Fruit fly (Drosophila melanogaster) whole organism, embryonic: ENCODE measurements around the gene CG8319.

Experiments
- Bteb2 ChIP-seq: fragments of 200-800 bp; sonication (Bioruptor generic); optimal IDR thresholded peaks from 2 replicates; lab custom pipeline; 2016; ENCODE audit warnings: missing biosample characterization, missing genetic modification characterization
- CG10321 ChIP-seq: fragments of 200-800 bp; sonication (Bioruptor generic); IDR thresholded peaks from 2 replicates; pipeline ENCODE4 v1.3.6; 2022; ENCODE audit warnings: missing biosample characterization, missing genetic modification characterization
- CG11696 ChIP-seq: fragments of 200-800 bp; sonication (Bioruptor generic); IDR thresholded peaks from 2 replicates; pipeline ENCODE4 v1.3.6; 2022; ENCODE audit warnings: missing biosample characterization, missing genetic modification characterization
- CG12236 ChIP-seq: fragments of 200-800 bp; sonication (Bioruptor generic); optimal IDR thresholded peaks from 2 replicates; lab custom pipeline; 2016; ENCODE audit warnings: missing biosample characterization, missing genetic modification characterization
- CG1603 ChIP-seq: fragments of 200-800 bp; sonication (Bioruptor generic); optimal IDR thresholded peaks from 2 replicates; lab custom pipeline; 2019; ENCODE audit warnings: missing biosample characterization, mild to moderate bottlenecking, missing genetic modification characterization, moderate library complexity
- CG17361 ChIP-seq: fragments of 200-800 bp; sonication (Bioruptor generic); IDR thresholded peaks from 3 replicates; pipeline ENCODE4 v1.3.6; 2022; ENCODE audit warnings: missing biosample characterization, missing genetic modification characterization
- CG17568 ChIP-seq: fragments of 200-800 bp; sonication (Bioruptor generic); optimal IDR thresholded peaks from 2 replicates; lab custom pipeline; 2018; ENCODE audit warnings: missing biosample characterization, mild to moderate bottlenecking, missing genetic modification characterization, moderate library complexity
- CG17829 ChIP-seq: fragments of 200-800 bp; optimal IDR thresholded peaks from 2 replicates; lab custom pipeline; 2019; ENCODE audit warnings: missing biosample characterization, mild to moderate bottlenecking, missing genetic modification characterization, moderate library complexity
- CG2199 ChIP-seq: fragments of 200-800 bp; sonication (Bioruptor generic); IDR thresholded peaks from 3 replicates; pipeline ENCODE4 v1.3.6; 2022; ENCODE audit warnings: missing biosample characterization, missing genetic modification characterization
- CG32532 ChIP-seq: fragments of 200-800 bp; sonication (Bioruptor generic); IDR thresholded peaks from 2 replicates; pipeline ENCODE4 v1.3.6; 2022; ENCODE audit warnings: missing biosample characterization, missing genetic modification characterization
- CG34422 ChIP-seq: fragments of 200-800 bp; sonication (Bioruptor generic); IDR thresholded peaks from 3 replicates; pipeline ENCODE4 v1.3.6; 2022; ENCODE audit warnings: missing biosample characterization, missing genetic modification characterization
- CG3847 ChIP-seq: fragments of 200-800 bp; sonication (Bioruptor generic); IDR thresholded peaks from 2 replicates; pipeline ENCODE4 v1.3.6; 2022; ENCODE audit warnings: missing biosample characterization, missing genetic modification characterization
- CG3995 ChIP-seq: fragments of 200-800 bp; sonication (Bioruptor generic); optimal IDR thresholded peaks from 3 replicates; lab custom pipeline; 2016; ENCODE audit warnings: missing biosample characterization, missing genetic modification characterization
- CG5180 ChIP-seq: fragments of 200-800 bp; sonication (Bioruptor generic); optimal IDR thresholded peaks from 3 replicates; lab custom pipeline; 2017; ENCODE audit warnings: missing biosample characterization, missing genetic modification characterization, mild to moderate bottlenecking, moderate library complexity, missing genetic modification reagents
- CG5953 ChIP-seq: fragments of 200-800 bp; sonication (Bioruptor generic); IDR thresholded peaks from 2 replicates; pipeline ENCODE4 v1.3.6; 2022; ENCODE audit warnings: missing biosample characterization, missing genetic modification characterization
- CG7928 ChIP-seq: fragments of 200-800 bp; sonication (Bioruptor generic); optimal IDR thresholded peaks from 2 replicates; lab custom pipeline; 2017; ENCODE audit warnings: missing biosample characterization, mild to moderate bottlenecking, missing genetic modification characterization
- CG8478 ChIP-seq: fragments of >200 bp; optimal IDR thresholded peaks from 2 replicates; lab custom pipeline; 2018
- CG8944 ChIP-seq: fragments of 200-800 bp; sonication (Bioruptor generic); optimal IDR thresholded peaks from 3 replicates; lab custom pipeline; 2016; ENCODE audit warnings: missing biosample characterization, missing genetic modification characterization
- CG9932 ChIP-seq: fragments of 200-800 bp; sonication (Bioruptor generic); IDR thresholded peaks from 2 replicates; pipeline ENCODE4 v1.3.6; 2022; ENCODE audit warnings: missing biosample characterization, missing genetic modification characterization
- D ChIP-seq, 2 experiments: fragments of 200-800 bp in 1 of 2; fragments of >200 bp in 1 of 2; sonication (Bioruptor generic) in 1 of 2; optimal IDR thresholded peaks; 2 replicates in 1 of 2; 3 replicates in 1 of 2; lab custom pipeline; 2017; ENCODE audit warnings: mild to moderate bottlenecking in 1 of 2, missing biosample characterization in 1 of 2, missing genetic modification characterization in 1 of 2, missing genetic modification reagents in 1 of 2
- ERR ChIP-seq: fragments of 200-800 bp; sonication (Bioruptor generic); optimal IDR thresholded peaks from 2 replicates; lab custom pipeline; 2016; ENCODE audit warnings: missing biosample characterization, missing genetic modification characterization
- Gug ChIP-seq: fragments of 200-800 bp; sonication (Bioruptor generic); IDR thresholded peaks from 4 replicates; pipeline ENCODE4 v1.3.6; 2022; ENCODE audit warnings: missing biosample characterization, missing genetic modification characterization
- HLH3B ChIP-seq: fragments of 200-800 bp; sonication (Bioruptor generic); IDR thresholded peaks from 2 replicates; pipeline ENCODE4 v1.3.6; 2022; ENCODE audit warnings: missing biosample characterization, missing genetic modification characterization
- HmgZ ChIP-seq: fragments of 200-800 bp; sonication (Bioruptor generic); optimal IDR thresholded peaks from 2 replicates; lab custom pipeline; 2018; ENCODE audit warnings: missing biosample characterization, mild to moderate bottlenecking, missing genetic modification characterization
- Lhr ChIP-seq: fragments of 200-800 bp; sonication (Bioruptor generic); optimal IDR thresholded peaks from 3 replicates; lab custom pipeline; 2017; ENCODE audit warnings: mild to moderate bottlenecking, missing biosample characterization, missing genetic modification reagents, missing genetic modification characterization
- Rfx ChIP-seq: fragments of 200-800 bp; sonication (Bioruptor generic); IDR thresholded peaks from 2 replicates; pipeline ENCODE4 v1.3.6; 2022; ENCODE audit warnings: missing biosample characterization, missing genetic modification characterization
- Scr ChIP-seq: fragments of 200-800 bp; sonication (Bioruptor generic); IDR thresholded peaks from 2 replicates; pipeline ENCODE4 v1.3.6; 2022; ENCODE audit warnings: missing biosample characterization, missing genetic modification characterization; ENCODE audit not compliant: partially characterized antibody
- Ssrp ChIP-seq: fragments of 200-800 bp; sonication (Bioruptor generic); optimal IDR thresholded peaks from 2 replicates; lab custom pipeline; 2018; ENCODE audit warnings: missing biosample characterization, mild to moderate bottlenecking, missing genetic modification characterization, moderate library complexity
- amos ChIP-seq: fragments of 200-800 bp; sonication (Bioruptor generic); IDR thresholded peaks from 2 replicates; pipeline ENCODE4 v1.3.6; 2022; ENCODE audit warnings: missing biosample characterization, missing genetic modification characterization; ENCODE audit not compliant: partially characterized antibody
- caup ChIP-seq: fragments of 200-800 bp; sonication (Bioruptor generic); optimal IDR thresholded peaks from 3 replicates; lab custom pipeline; 2017; ENCODE audit warnings: missing biosample characterization, mild to moderate bottlenecking, missing genetic modification characterization, moderate library complexity; ENCODE audit not compliant: severe bottlenecking
- corto ChIP-seq: fragments of 200-800 bp; sonication (Bioruptor generic); optimal IDR thresholded peaks from 2 replicates; lab custom pipeline; 2016; ENCODE audit warnings: missing biosample characterization, mild to moderate bottlenecking, missing genetic modification characterization, moderate library complexity
- esg ChIP-seq: fragments of 200-800 bp; sonication (Bioruptor generic); conservative IDR thresholded peaks from 2 replicates; pipeline ENCODE4 v1.3.6; 2022; ENCODE audit warnings: missing biosample characterization, missing genetic modification characterization
- h ChIP-seq: fragments of >200 bp; optimal IDR thresholded peaks from 2 replicates; lab custom pipeline; 2017
- insv ChIP-seq, 2 experiments: fragments of 200-800 bp; sonication (Bioruptor generic); optimal IDR thresholded peaks; 3 replicates each; lab custom pipeline; 2016 to 2018; ENCODE audit warnings: missing biosample characterization in 2 of 2, missing genetic modification characterization in 2 of 2
- nerfin-1 ChIP-seq: fragments of 200-800 bp; sonication (Bioruptor generic); optimal IDR thresholded peaks from 3 replicates; lab custom pipeline; 2019; ENCODE audit warnings: missing biosample characterization, mild to moderate bottlenecking, missing genetic modification characterization, moderate library complexity
- nerfin-2 ChIP-seq: fragments of 200-800 bp; sonication (Bioruptor generic); IDR thresholded peaks from 2 replicates; pipeline ENCODE4 v1.3.6; 2022; ENCODE audit warnings: missing biosample characterization, missing genetic modification characterization; ENCODE audit not compliant: partially characterized antibody
- nom ChIP-seq: fragments of 200-800 bp; sonication (Bioruptor generic); optimal IDR thresholded peaks from 2 replicates; lab custom pipeline; 2017; ENCODE audit warnings: missing biosample characterization, missing genetic modification characterization, mild to moderate bottlenecking, moderate library complexity, missing genetic modification reagents
- oc ChIP-seq: fragments of 200-800 bp; sonication (Bioruptor generic); optimal IDR thresholded peaks from 2 replicates; lab custom pipeline; 2018; ENCODE audit warnings: missing biosample characterization, mild to moderate bottlenecking, missing genetic modification characterization, moderate library complexity
- pho ChIP-seq: fragments of 200-800 bp; sonication (Bioruptor generic); optimal IDR thresholded peaks from 2 replicates; lab custom pipeline; 2016; ENCODE audit warnings: missing biosample characterization, missing genetic modification characterization
- pnt ChIP-seq: fragments of 200-800 bp; sonication (Bioruptor generic); optimal IDR thresholded peaks from 3 replicates; lab custom pipeline; 2016; ENCODE audit warnings: missing biosample characterization, missing genetic modification characterization
- schlank ChIP-seq: fragments of 200-800 bp; sonication (Bioruptor generic); optimal IDR thresholded peaks from 2 replicates; lab custom pipeline; 2018; ENCODE audit warnings: missing biosample characterization, mild to moderate bottlenecking, missing genetic modification characterization
- shn ChIP-seq: fragments of 200-800 bp; sonication (Bioruptor generic); optimal IDR thresholded peaks from 3 replicates; lab custom pipeline; 2016; ENCODE audit warnings: missing biosample characterization, missing genetic modification characterization
- sisA ChIP-seq: fragments of 200-800 bp; sonication (Bioruptor generic); IDR thresholded peaks from 2 replicates; pipeline ENCODE4 v1.3.6; 2022; ENCODE audit warnings: missing biosample characterization, missing genetic modification characterization
- sr ChIP-seq: fragments of 200-800 bp; sonication (Bioruptor generic); IDR thresholded peaks from 3 replicates; pipeline ENCODE4 v1.3.6; 2022; ENCODE audit warnings: missing biosample characterization, missing genetic modification characterization
- stwl ChIP-seq: fragments of 200-800 bp; sonication (Bioruptor generic); optimal IDR thresholded peaks from 3 replicates; lab custom pipeline; 2018; ENCODE audit warnings: missing biosample characterization, mild to moderate bottlenecking, missing genetic modification characterization, moderate library complexity
- tna ChIP-seq: fragments of 200-800 bp; sonication (Bioruptor generic); IDR thresholded peaks from 2 replicates; pipeline ENCODE4 v1.3.6; 2022; ENCODE audit warnings: missing biosample characterization, missing genetic modification characterization; ENCODE audit not compliant: partially characterized antibody
- trem ChIP-seq: fragments of 200-800 bp; optimal IDR thresholded peaks from 3 replicates; lab custom pipeline; 2019; ENCODE audit warnings: missing biosample characterization, mild to moderate bottlenecking, missing genetic modification characterization, moderate library complexity
- usp ChIP-seq: fragments of >200 bp; optimal IDR thresholded peaks from 2 replicates; lab custom pipeline; 2017; ENCODE audit warnings: missing biosample characterization, missing genetic modification characterization
- vnd ChIP-seq: fragments of 200-800 bp; sonication (Bioruptor generic); IDR thresholded peaks from 3 replicates; pipeline ENCODE4 v1.3.6; 2022; ENCODE audit warnings: missing biosample characterization, missing genetic modification characterization; ENCODE audit not compliant: partially characterized antibody
- zfh2 ChIP-seq: fragments of 200-800 bp; sonication (Bioruptor generic); optimal IDR thresholded peaks from 2 replicates; lab custom pipeline; 2016; ENCODE audit warnings: missing biosample characterization, missing genetic modification characterization

Gene CG8319

dm6 chr3R:9677734-9678341 is 50.7 kb downstream of the CG8319 start, which contains the start of gene p23 (continued):
- TF ChIP-seq CG3995 (GFP tag; lab: Kevin White, UChicago) (peak; percentile 9), CG17568 (no peak), HLH3B (GFP tag; lab: Robert Waterston, UW) (no peak), CG2199 (GFP tag; lab: Robert Waterston, UW) (peak; percentile 52; the same call in 1 of the 3 replicates), Rfx (peak; percentile 63), ERR (GFP tag; lab: Kevin White, UChicago) (peak; percentile 31), sr (GFP tag; lab: Robert Waterston, UW) (no peak), tna (peak; percentile 9; the same call in 1 of the 2 replicates), insv (GFP tag; optimal IDR thresholded peaks at IDR 0.05; lab: Kevin White, UChicago) (peak in 1 of 2 experiments; percentile 29), CG1603 (tag; lab: Kevin White, UChicago) (peak; percentile 86), CG5180 (GFP tag; lab: Kevin White, UChicago) (no peak), CG5953 (GFP tag; lab: Robert Waterston, UW) (no peak), CG17829 (tag; lab: Kevin White, UChicago) (peak; percentile 42), sisA (GFP tag; lab: Robert Waterston, UW) (no peak), CG7928 (GFP tag; lab: Kevin White, UChicago) (no peak), CG10321 (no peak), shn (peak; percentile 12), CG9932 (GFP tag; lab: Robert Waterston, UW) (no peak; the same call in 1 of the 2 replicates), oc (tag; lab: Kevin White, UChicago) (no peak), Ssrp (no peak), zfh2 (GFP tag; lab: Kevin White, UChicago) (no peak), usp (no peak), CG11696 (no peak), Bteb2 (GFP tag; lab: Kevin White, UChicago) (no peak), nom (no peak), CG8478 (lab: Kevin White, UChicago) (no peak), CG12236 (no peak), CG32532 (GFP tag; lab: Robert Waterston, UW) (peak; percentile 27; the same call in 1 of the 2 replicates), esg (GFP tag; lab: Robert Waterston, UW) (no peak), nerfin-1 (tag; lab: Kevin White, UChicago) (peak; percentile 84), stwl (peak; percentile 62), trem (peak; percentile 75), D (optimal IDR thresholded peaks at IDR 0.05; lab: Kevin White, UChicago) (peak; percentile 21), D (GFP tag; optimal IDR thresholded peaks at IDR 0.05; lab: Kevin White, UChicago) (no peak), Scr (GFP tag; lab: Robert Waterston, UW) (peak; percentile 43; the same call in 1 of the 2 replicates), pho (GFP tag; lab: Kevin White, UChicago) (peak; percentile 24), nerfin-2 (GFP tag; lab: Robert Waterston, UW) (0 out of 2 replicates have a peak, but pooled peaks have one; percentile 50), caup (GFP tag; lab: Kevin White, UChicago) (no peak), Gug (GFP tag; lab: Robert Waterston, UW) (no peak), h (lab: Kevin White, UChicago) (no peak), vnd (GFP tag; lab: Robert Waterston, UW) (no peak), CG34422 (GFP tag; lab: Robert Waterston, UW) (peak; percentile 73; the same call in 1 of the 3 replicates), amos (GFP tag; lab: Robert Waterston, UW) (peak; percentile 73), CG8944 (no peak), schlank (tag; lab: Kevin White, UChicago) (no peak), corto (GFP tag; lab: Kevin White, UChicago) (no peak), Lhr (GFP tag; lab: Kevin White, UChicago) (peak; percentile 92), CG17361 (GFP tag; lab: Robert Waterston, UW) (no peak; the same call in 2 of the 3 replicates), pnt (GFP tag; lab: Kevin White, UChicago) (no peak), CG3847 (peak; percentile 81), HmgZ (tag; lab: Kevin White, UChicago) (peak; percentile 86)
